Worm (Caenorhabditis elegans): Measurements from ENCODE around the gene F38C2.1.

F38C2.1 gene

DNA sequence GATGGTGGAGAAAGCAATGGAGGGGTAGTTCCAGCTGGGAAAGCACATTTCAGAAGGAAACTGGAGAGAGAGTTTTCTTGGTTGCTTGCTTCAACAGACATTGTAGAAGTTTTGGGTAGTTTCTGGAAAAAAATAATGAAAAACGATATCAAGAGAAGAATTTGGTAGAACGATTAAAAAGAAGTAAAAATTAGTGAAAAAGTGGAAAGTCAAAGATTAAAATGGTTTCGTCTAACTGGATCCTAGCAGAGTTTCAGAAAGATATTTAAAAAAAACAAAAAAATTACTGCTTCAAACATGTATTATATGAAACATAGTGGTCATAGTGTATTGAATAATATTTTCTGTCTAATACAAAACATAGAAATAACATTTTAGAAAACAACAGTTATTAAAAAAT is 30.1 kb downstream of the F38C2.1 start, which contains the start of gene F38C2.7:
Gene F38C2.7, minus strand, starts transcription at position 101 of the 400 bp plus-strand sequence.
- TF ChIP-seq sea-1 (GFP tag; conservative IDR thresholded peaks at IDR 0.05): no peak
- no peak for TF ChIP-seq ama-1 (optimal IDR thresholded peaks at IDR 0.05)
- no peak for TF ChIP-seq tra-4 (tag; optimal IDR thresholded peaks at IDR 0.05)
- TF ChIP-seq tbx-11 (GFP tag; IDR thresholded peaks at IDR 0.05): no peak
- no peak for TF ChIP-seq tbx-37 (GFP tag; conservative IDR thresholded peaks at IDR 0.05)

DNA sequence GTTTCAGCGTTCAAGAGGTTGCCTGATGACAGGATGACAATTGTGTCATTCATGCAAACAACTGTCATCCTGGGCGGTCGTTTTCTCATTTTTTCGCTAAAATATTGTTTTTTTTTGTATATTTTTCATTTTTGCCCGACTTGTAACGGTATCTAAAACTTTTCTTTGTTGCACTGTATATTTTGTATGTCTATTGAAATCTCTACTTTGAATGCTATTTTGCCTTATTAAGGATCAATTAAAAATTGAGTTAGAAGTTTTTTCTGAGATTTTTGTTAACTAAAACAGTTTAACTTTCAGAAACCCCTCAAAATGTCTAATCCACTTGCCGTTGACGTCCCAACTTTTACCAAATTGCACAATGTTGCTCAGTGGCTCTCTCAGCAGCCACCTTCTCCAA is 30.7 kb downstream of the F38C2.1 start, which contains the start of gene ccch-2:
Gene ccch-2, plus strand, starts transcription at position 301 of the 400 bp plus-strand sequence.
- TF ChIP-seq hnd-1 (tag; optimal IDR thresholded peaks at IDR 0.05): no peak
- no peak for TF ChIP-seq tbx-11 (GFP tag; IDR thresholded peaks at IDR 0.05)

DNA sequence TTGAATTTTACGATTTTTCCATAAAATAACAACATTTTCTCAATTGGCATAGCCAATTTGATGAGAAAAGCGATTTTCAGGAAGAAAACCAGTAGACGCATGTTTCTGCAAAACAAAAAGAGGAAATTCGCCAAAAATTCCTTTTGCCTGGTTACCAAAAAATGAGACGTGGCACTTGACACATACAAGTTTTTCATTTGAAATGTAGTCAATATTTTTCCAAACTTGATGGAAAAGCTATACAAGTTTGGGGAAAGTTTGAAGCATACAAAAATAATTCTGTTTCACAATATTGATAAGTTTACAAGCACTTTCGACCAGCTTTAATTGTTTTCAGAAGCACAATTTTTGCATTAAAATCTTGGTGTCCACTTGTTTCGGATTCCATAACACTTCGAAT is 33.4 kb downstream of the F38C2.1 start, which contains the start of gene clec-191:
Gene clec-191, minus strand, starts transcription at position 101 of the 400 bp plus-strand sequence.
- TF ChIP-seq ets-7 (tag; optimal IDR thresholded peaks at IDR 0.05) (no peak), tbx-37 (GFP tag; conservative IDR thresholded peaks at IDR 0.05) (no peak)

DNA sequence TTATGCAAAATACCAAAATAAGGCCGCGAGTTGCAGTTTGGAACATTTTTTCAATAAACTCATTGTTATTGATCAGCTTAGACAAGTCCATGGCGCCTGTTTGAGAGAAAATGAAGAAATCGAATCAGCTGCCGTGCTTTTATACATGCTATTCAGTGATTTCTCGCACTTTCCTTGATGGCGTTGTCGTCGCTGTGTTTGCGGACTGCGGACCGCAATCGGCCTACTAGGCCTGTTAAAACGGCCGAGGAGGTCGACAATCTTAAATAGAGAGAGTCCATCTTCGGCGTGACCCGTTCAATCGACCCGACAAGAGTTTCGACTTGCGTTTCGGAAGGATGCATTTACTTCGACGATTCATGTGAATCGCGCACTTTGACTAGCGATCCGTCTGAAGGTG is 43.5 kb downstream of the F38C2.1 start, which contains the start of gene srz-75:
Gene srz-75, minus strand, starts transcription at position 101 of the 400 bp plus-strand sequence.
- TF ChIP-seq hmg-4 (GFP tag; optimal IDR thresholded peaks at IDR 0.05) (no peak), sea-1 (GFP tag; conservative IDR thresholded peaks at IDR 0.05) (no peak), F13C5.2 (tag; optimal IDR thresholded peaks at IDR 0.05) (no peak), flt-1 (GFP tag; IDR thresholded peaks at IDR 0.05) (no peak), pes-1 (GFP tag; IDR thresholded peaks at IDR 0.05) (no peak), ets-7 (tag; optimal IDR thresholded peaks at IDR 0.05) (no peak), hmbx-1 (tag; optimal IDR thresholded peaks at IDR 0.05) (no peak), B0310.2 (tag; optimal IDR thresholded peaks at IDR 0.05) (no peak), tra-4 (tag; optimal IDR thresholded peaks at IDR 0.05) (no peak), tbx-37 (GFP tag; conservative IDR thresholded peaks at IDR 0.05) (no peak), ama-1 (optimal IDR thresholded peaks at IDR 0.05) (no peak), hnd-1 (tag; optimal IDR thresholded peaks at IDR 0.05) (no peak), ceh-13 (GFP tag; optimal IDR thresholded peaks at IDR 0.05) (no peak), ceh-36 (tag; optimal IDR thresholded peaks at IDR 0.05) (no peak), aly-1 (tag; optimal IDR thresholded peaks at IDR 0.05) (no peak), scrt-1 (GFP tag; IDR thresholded peaks at IDR 0.05) (no peak), tbx-11 (GFP tag; IDR thresholded peaks at IDR 0.05) (no peak)

DNA sequence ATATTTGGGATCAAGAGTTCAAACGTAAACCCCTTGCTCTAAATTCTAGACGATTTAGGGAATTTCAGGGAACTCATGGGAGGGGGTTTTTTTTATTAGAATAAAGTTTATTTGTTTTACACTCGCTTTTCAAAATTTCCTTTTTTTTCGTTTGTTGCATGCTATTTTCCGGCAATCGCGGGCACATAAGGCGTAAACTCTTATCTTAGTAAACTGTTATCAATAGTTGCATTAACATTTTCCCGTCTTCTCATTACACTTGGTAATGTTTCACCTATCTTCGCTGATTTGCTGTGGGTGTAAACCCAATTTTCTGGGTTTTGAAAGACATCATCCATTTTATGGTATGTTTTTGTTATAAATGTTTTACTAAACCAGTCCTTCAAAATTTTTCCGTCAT is 46.7 kb downstream of the F38C2.1 start:
- TF ChIP-seq scrt-1 (GFP tag; IDR thresholded peaks at IDR 0.05) (no peak), tbx-37 (GFP tag; conservative IDR thresholded peaks at IDR 0.05) (no peak), ets-7 (tag; optimal IDR thresholded peaks at IDR 0.05) (no peak), hmbx-1 (tag; optimal IDR thresholded peaks at IDR 0.05) (no peak), tra-4 (tag; optimal IDR thresholded peaks at IDR 0.05) (no peak), B0310.2 (tag; optimal IDR thresholded peaks at IDR 0.05) (no peak), flt-1 (GFP tag; IDR thresholded peaks at IDR 0.05) (no peak), sea-1 (GFP tag; conservative IDR thresholded peaks at IDR 0.05) (no peak), tbx-11 (GFP tag; IDR thresholded peaks at IDR 0.05) (no peak), hmg-4 (GFP tag; optimal IDR thresholded peaks at IDR 0.05) (no peak), hnd-1 (tag; optimal IDR thresholded peaks at IDR 0.05) (no peak), F13C5.2 (tag; optimal IDR thresholded peaks at IDR 0.05) (no peak), ceh-13 (GFP tag; optimal IDR thresholded peaks at IDR 0.05) (no peak), aly-1 (tag; optimal IDR thresholded peaks at IDR 0.05) (no peak), pes-1 (GFP tag; IDR thresholded peaks at IDR 0.05) (no peak), ceh-36 (tag; optimal IDR thresholded peaks at IDR 0.05) (no peak), ama-1 (optimal IDR thresholded peaks at IDR 0.05) (no peak)

DNA sequence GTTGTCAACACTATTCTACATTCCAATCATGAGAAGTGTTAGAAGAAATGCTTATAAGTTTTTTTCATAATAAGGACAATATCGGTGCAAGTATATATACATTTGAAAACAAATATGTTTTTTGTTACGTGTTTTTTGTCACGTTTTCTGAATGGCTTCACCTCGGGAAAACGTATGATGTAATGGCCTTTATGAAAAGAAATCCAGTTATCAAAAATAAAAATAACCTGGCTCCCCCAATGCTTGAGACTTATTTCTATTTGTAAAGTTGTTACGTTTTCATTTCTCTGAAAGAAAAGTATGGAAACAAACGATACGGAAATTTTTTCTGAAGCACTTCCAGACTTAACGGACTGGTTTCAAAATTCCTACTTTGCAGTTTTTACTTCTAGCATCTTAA is 51.6 kb downstream of the F38C2.1 start, which contains the start of gene srz-72:
Gene srz-72, plus strand, starts transcription at position 301 of the 400 bp plus-strand sequence.
- TF ChIP-seq flt-1 (GFP tag; IDR thresholded peaks at IDR 0.05): no peak
- TF ChIP-seq scrt-1 (GFP tag; IDR thresholded peaks at IDR 0.05): no peak
- no peak for TF ChIP-seq pes-1 (GFP tag; IDR thresholded peaks at IDR 0.05)
- TF ChIP-seq aly-1 (tag; optimal IDR thresholded peaks at IDR 0.05): no peak
- TF ChIP-seq ama-1 (optimal IDR thresholded peaks at IDR 0.05): no peak
- no peak for TF ChIP-seq tbx-11 (GFP tag; IDR thresholded peaks at IDR 0.05)
- TF ChIP-seq hmg-4 (GFP tag; optimal IDR thresholded peaks at IDR 0.05): no peak
- TF ChIP-seq ceh-13 (GFP tag; optimal IDR thresholded peaks at IDR 0.05): no peak
- TF ChIP-seq B0310.2 (tag; optimal IDR thresholded peaks at IDR 0.05): no peak
- TF ChIP-seq tbx-37 (GFP tag; conservative IDR thresholded peaks at IDR 0.05): no peak
- no peak for TF ChIP-seq F13C5.2 (tag; optimal IDR thresholded peaks at IDR 0.05)
